Worm (Caenorhabditis elegans): ENCODE measurements around the gene aptf-4.

aptf-4 gene

ce11 chrII:8642376-8642775 is 51.6 kb downstream of the aptf-4 start:
- no peak for TF ChIP-seq unc-62 (GFP tag; optimal IDR thresholded peaks at IDR 0.05)

Data from whole organism, dauer.